Worm (Caenorhabditis elegans) whole organism, L4/young adult: ENCODE results near the gene R09A8.2.

Source experiments
- dao-5 ChIP-seq: sonication (generic microtip); optimal IDR thresholded peaks from 2 replicates; lab custom pipeline; 2016; ENCODE audit warnings: missing genotype, missing genetic modification characterization, moderate library complexity, missing compliant biosample characterization
- him-1 ChIP-seq: sonication (generic microtip); optimal IDR thresholded peaks from 2 replicates; lab custom pipeline; 2016; ENCODE audit warnings: missing genotype, missing genetic modification reagents, missing genetic modification characterization, missing compliant biosample characterization

DNA sequence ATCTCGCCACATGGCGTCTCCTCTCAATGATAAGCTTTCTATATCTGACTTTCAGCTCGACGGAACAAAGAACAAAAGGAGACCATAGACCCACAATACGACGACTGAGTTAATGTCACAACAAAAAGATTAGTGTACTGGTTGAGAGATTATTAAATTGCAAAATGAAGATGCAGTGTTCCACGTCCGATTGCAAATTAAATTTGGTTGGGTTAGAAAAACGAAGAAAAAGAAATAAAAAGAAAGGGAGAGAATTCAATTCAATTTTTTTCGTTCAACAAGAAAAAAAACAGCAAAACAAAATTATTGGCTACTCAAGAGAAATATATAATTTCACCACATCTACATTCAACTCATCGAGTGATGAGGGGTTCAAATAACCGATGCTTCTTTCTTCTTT is 12.2 kb downstream of the R09A8.2 start:
- TF ChIP-seq dao-5 (no peak), him-1 (no peak)
